Worm (Caenorhabditis elegans) whole organism, L3 larva: ENCODE data around the gene F58E1.13.

Experiments used
- R02D3.7 ChIP-seq: fragments of 150-350 bp; optimal IDR thresholded peaks from 2 replicates; lab custom pipeline; 2014; ENCODE audit warnings: missing biosample characterization, missing genetic modification characterization
- ZK546.5 ChIP-seq: sonication (generic microtip); optimal IDR thresholded peaks from 2 replicates; lab custom pipeline; 2017; ENCODE audit warnings: missing biosample characterization, missing genetic modification characterization
- aly-2 ChIP-seq: fragments of 150-350 bp; optimal IDR thresholded peaks from 2 replicates; lab custom pipeline; 2014; ENCODE audit warnings: missing biosample characterization, missing genetic modification characterization
- ama-1 ChIP-seq: fragments of 150-350 bp; optimal IDR thresholded peaks from 2 replicates; lab custom pipeline; 2018
- ceh-16 ChIP-seq: sonication (generic microtip); optimal IDR thresholded peaks from 2 replicates; lab custom pipeline; 2017; ENCODE audit warnings: missing biosample characterization, missing genetic modification characterization
- ceh-28 ChIP-seq: fragments of 150-350 bp; optimal IDR thresholded peaks from 2 replicates; lab custom pipeline; 2014; ENCODE audit warnings: missing biosample characterization, missing genetic modification reagents, missing genetic modification characterization
- ceh-9 ChIP-seq: sonication (generic microtip); optimal IDR thresholded peaks from 2 replicates; lab custom pipeline; 2018; ENCODE audit warnings: missing biosample characterization, missing genetic modification characterization
- daf-12 ChIP-seq: fragments of 150-350 bp; optimal IDR thresholded peaks from 2 replicates; lab custom pipeline; 2014; ENCODE audit warnings: missing biosample characterization, missing genetic modification reagents, missing genetic modification characterization
- egl-27 ChIP-seq: sonication (generic microtip); optimal IDR thresholded peaks from 4 replicates; lab custom pipeline; 2017; ENCODE audit warnings: missing biosample characterization, missing genetic modification reagents, missing genetic modification characterization
- egl-5 ChIP-seq: fragments of 150-350 bp; optimal IDR thresholded peaks from 2 replicates; lab custom pipeline; 2017; ENCODE audit warnings: missing biosample characterization, missing genetic modification reagents, missing genetic modification characterization, inconsistent platforms
- elt-2 ChIP-seq: sonication (generic microtip); optimal IDR thresholded peaks from 2 replicates; lab custom pipeline; 2016; ENCODE audit warnings: missing genetic modification reagents, mild to moderate bottlenecking, missing genetic modification characterization, missing compliant biosample characterization
- eor-1 ChIP-seq, 2 experiments: fragments of 150-350 bp; optimal IDR thresholded peaks; 2 replicates each; lab custom pipeline; 2014 to 2018; ENCODE audit warnings: missing biosample characterization in 2 of 2, missing genetic modification characterization in 2 of 2
- fkh-2 ChIP-seq: fragments of 150-350 bp; optimal IDR thresholded peaks from 2 replicates; lab custom pipeline; 2014; ENCODE audit warnings: missing biosample characterization, missing genetic modification reagents, missing genetic modification characterization
- hmg-11 ChIP-seq: sonication (generic microtip); optimal IDR thresholded peaks from 2 replicates; lab custom pipeline; 2016; ENCODE audit warnings: missing genetic modification characterization, missing compliant biosample characterization
- lin-15B ChIP-seq: fragments of 150-350 bp; optimal IDR thresholded peaks from 2 replicates; lab custom pipeline; 2014; ENCODE audit warnings: missing biosample characterization, missing genetic modification characterization
- lin-39 ChIP-seq: fragments of 150-350 bp; optimal IDR thresholded peaks from 2 replicates; lab custom pipeline; 2018; ENCODE audit warnings: missing biosample characterization, missing genetic modification reagents, missing genetic modification characterization
- lsy-12 ChIP-seq: sonication (generic microtip); optimal IDR thresholded peaks from 2 replicates; lab custom pipeline; 2016; ENCODE audit warnings: mild to moderate bottlenecking, missing genetic modification characterization, missing compliant biosample characterization
- mdl-1 ChIP-seq: fragments of 150-350 bp; optimal IDR thresholded peaks from 2 replicates; lab custom pipeline; 2014; ENCODE audit warnings: missing biosample characterization, missing genetic modification characterization
- mml-1 ChIP-seq: fragments of 150-350 bp; sonication (generic microtip); optimal IDR thresholded peaks from 3 replicates; lab custom pipeline; 2014; ENCODE audit warnings: missing biosample characterization, missing genetic modification characterization
- nfya-1 ChIP-seq: sonication (generic microtip); optimal IDR thresholded peaks from 2 replicates; lab custom pipeline; 2017; ENCODE audit warnings: missing genetic modification characterization, mild to moderate bottlenecking, missing compliant biosample characterization, antibody characterized with exemption, moderate library complexity; ENCODE audit not compliant: insufficient read depth
- nhr-11 ChIP-seq: fragments of 150-350 bp; optimal IDR thresholded peaks from 2 replicates; lab custom pipeline; 2014; ENCODE audit warnings: missing biosample characterization, missing genetic modification characterization
- nhr-23 ChIP-seq: fragments of 150-350 bp; optimal IDR thresholded peaks from 2 replicates; lab custom pipeline; 2014; ENCODE audit warnings: missing biosample characterization, missing genetic modification reagents, missing genetic modification characterization
- nhr-237 ChIP-seq: fragments of 150-350 bp; optimal IDR thresholded peaks from 2 replicates; lab custom pipeline; 2014; ENCODE audit warnings: missing biosample characterization, missing genetic modification characterization
- nhr-25 ChIP-seq: sonication (generic microtip); optimal IDR thresholded peaks from 2 replicates; lab custom pipeline; 2017; ENCODE audit warnings: missing biosample characterization, missing genetic modification characterization
- nhr-43 ChIP-seq: sonication (generic microtip); optimal IDR thresholded peaks from 2 replicates; lab custom pipeline; 2016; ENCODE audit warnings: mild to moderate bottlenecking, missing genetic modification characterization, missing compliant biosample characterization; ENCODE audit not compliant: poor library complexity, severe bottlenecking
- nhr-76 ChIP-seq: fragments of 150-350 bp; sonication (generic microtip); optimal IDR thresholded peaks from 5 replicates; lab custom pipeline; 2014; ENCODE audit warnings: missing biosample characterization, missing genetic modification characterization
- nhr-77 ChIP-seq: fragments of 150-350 bp; optimal IDR thresholded peaks from 2 replicates; lab custom pipeline; 2014; ENCODE audit warnings: missing biosample characterization, missing genetic modification characterization
- pha-4 ChIP-seq: fragments of 150-350 bp; optimal IDR thresholded peaks from 2 replicates; lab custom pipeline; 2014; ENCODE audit warnings: missing biosample characterization, missing genetic modification reagents, missing genetic modification characterization
- pqm-1 ChIP-seq: fragments of 150-350 bp; optimal IDR thresholded peaks from 2 replicates; lab custom pipeline; 2017; ENCODE audit warnings: missing biosample characterization, missing genetic modification characterization, inconsistent platforms
- sea-2 ChIP-seq: fragments of 150-350 bp; sonication (generic microtip); optimal IDR thresholded peaks from 4 replicates; lab custom pipeline; 2014; ENCODE audit warnings: missing biosample characterization, missing genetic modification reagents, missing genetic modification characterization
- snpc-4 ChIP-seq: fragments of 150-350 bp; optimal IDR thresholded peaks from 2 replicates; lab custom pipeline; 2014; ENCODE audit warnings: missing biosample characterization, missing genetic modification characterization
- tbx-2 ChIP-seq: sonication (generic microtip); optimal IDR thresholded peaks from 2 replicates; lab custom pipeline; 2016; ENCODE audit warnings: mild to moderate bottlenecking, missing genetic modification characterization, missing compliant biosample characterization
- unc-39 ChIP-seq: sonication (generic microtip); optimal IDR thresholded peaks from 4 replicates; lab custom pipeline; 2017; ENCODE audit warnings: missing biosample characterization, missing genetic modification characterization
- zag-1 ChIP-seq: fragments of 150-350 bp; optimal IDR thresholded peaks from 2 replicates; lab custom pipeline; 2014; ENCODE audit warnings: missing biosample characterization, missing genetic modification characterization
- ztf-11 ChIP-seq: fragments of 150-350 bp; optimal IDR thresholded peaks from 2 replicates; lab custom pipeline; 2014; ENCODE audit warnings: missing biosample characterization, missing genetic modification characterization
- ztf-4 ChIP-seq: fragments of 150-350 bp; optimal IDR thresholded peaks from 2 replicates; lab custom pipeline; 2014; ENCODE audit warnings: missing biosample characterization, missing genetic modification characterization

F58E1.13 gene

ce11 chrII:1695861-1696260, at the start of gene F58E1.13:
Gene F58E1.13 (minus strand): TSS chrII:1695872.
- no peak for TF ChIP-seq R02D3.7
- TF ChIP-seq egl-5 (tag; lab: Kevin White, UChicago): no peak
- TF ChIP-seq ceh-16 (tag; lab: Kevin White, UChicago): no peak
- TF ChIP-seq, all 47 proteins: peak for 0

ce11 chrII:1744183-1744582, 48.5 kb upstream of the F58E1.13 start, which contains the start of gene clec-19:
Gene clec-19 (plus strand): TSS chrII:1744483.
- TF ChIP-seq ztf-4 (tag; lab: Kevin White, UChicago): no peak
- no peak for TF ChIP-seq fkh-2 (tag; lab: Kevin White, UChicago)
- TF ChIP-seq tbx-2: no peak
- no peak for TF ChIP-seq unc-39
- no peak for TF ChIP-seq elt-2 (tag; lab: Kevin White, UChicago)
- no peak for TF ChIP-seq pha-4 (tag; lab: Kevin White, UChicago)
- TF ChIP-seq nhr-77 (tag; lab: Kevin White, UChicago): no peak
- no peak for TF ChIP-seq ceh-28 (tag; lab: Kevin White, UChicago)
- TF ChIP-seq daf-12: no peak
- no peak for TF ChIP-seq snpc-4 (tag; lab: Kevin White, UChicago)
- no peak for TF ChIP-seq lin-39 (tag; lab: Kevin White, UChicago)
- TF ChIP-seq lsy-12: no peak
- TF ChIP-seq nhr-43: no peak
- no peak for TF ChIP-seq nhr-76 (tag; lab: Kevin White, UChicago)
- TF ChIP-seq lin-15B (tag; lab: Kevin White, UChicago): no peak
- TF ChIP-seq ZK546.5 (tag; lab: Kevin White, UChicago): no peak
- TF ChIP-seq hmg-11 (tag; lab: Kevin White, UChicago): no peak
- TF ChIP-seq ceh-9 (tag; lab: Kevin White, UChicago): no peak

- TF ChIP-seq unc-39 (no peak), nhr-11 (no peak), mml-1 (tag; lab: Kevin White, UChicago) (no peak), lsy-12 (no peak), mdl-1 (tag; lab: Kevin White, UChicago) (no peak), nhr-237 (tag; lab: Kevin White, UChicago) (no peak), ceh-16 (tag; lab: Kevin White, UChicago) (no peak), egl-27 (tag; lab: Kevin White, UChicago) (no peak), sea-2 (no peak), ama-1 (no peak), hmg-11 (tag; lab: Kevin White, UChicago) (no peak), ceh-9 (tag; lab: Kevin White, UChicago) (no peak), zag-1 (tag; lab: Kevin White, UChicago) (no peak), nhr-43 (no peak), lin-39 (tag; lab: Kevin White, UChicago) (no peak), daf-12 (no peak), ceh-28 (tag; lab: Kevin White, UChicago) (no peak), nhr-76 (tag; lab: Kevin White, UChicago) (no peak)
These were observed 46.9 kb upstream of the F58E1.13 start, which contains the start of gene F36H5.12 for ce11 chrII:1742535-1742934. Gene F36H5.12 (plus strand): TSS chrII:1742835.

ce11 chrII:1741248-1741647, 45.6 kb upstream of the F58E1.13 start, which contains the start of gene K07G6.1:
Gene K07G6.1 (plus strand): TSS chrII:1741548.
- TF ChIP-seq eor-1 (tag; optimal IDR thresholded peaks at IDR 0.05; lab: Kevin White, UChicago) (no peak), ceh-16 (tag; lab: Kevin White, UChicago) (no peak), mml-1 (tag; lab: Kevin White, UChicago) (no peak), nhr-77 (tag; lab: Kevin White, UChicago) (no peak)

ce11 chrII:1738844-1739243, 43.2 kb upstream of the F58E1.13 start, which contains the start of the genes irld-9 and irld-33:
Gene irld-9 (minus strand): TSS chrII:1738944.
Gene irld-33 (plus strand): TSS chrII:1739052.
- TF ChIP-seq aly-2 (tag; lab: Kevin White, UChicago) (no peak), nhr-23 (tag; lab: Kevin White, UChicago) (no peak), nfya-1 (tag; lab: Kevin White, UChicago) (no peak), ceh-9 (tag; lab: Kevin White, UChicago) (no peak), nhr-76 (tag; lab: Kevin White, UChicago) (no peak), lsy-12 (no peak), ztf-11 (tag; lab: Kevin White, UChicago) (no peak), ceh-28 (tag; lab: Kevin White, UChicago) (no peak), ztf-4 (tag; lab: Kevin White, UChicago) (no peak), nhr-25 (tag; lab: Kevin White, UChicago) (no peak), fkh-2 (tag; lab: Kevin White, UChicago) (no peak), egl-27 (tag; lab: Kevin White, UChicago) (no peak), pqm-1 (tag; lab: Kevin White, UChicago) (no peak)
